Fruit fly (Drosophila melanogaster) whole organism, embryonic: ENCODE results near the gene enc.
A peak's percentile ranks its signal among the peaks of the same experiment; 100 is the strongest.

ENCODE experiments used
- Atf-2 ChIP-seq: fragments of 200-800 bp; sonication (Bioruptor generic); optimal IDR thresholded peaks from 2 replicates; lab custom pipeline; 2016; ENCODE audit warnings: missing biosample characterization, missing genetic modification characterization
- CG10321 ChIP-seq: fragments of 200-800 bp; sonication (Bioruptor generic); IDR thresholded peaks from 2 replicates; pipeline ENCODE4 v1.3.6; 2022; ENCODE audit warnings: missing biosample characterization, missing genetic modification characterization
- CG10431 ChIP-seq: fragments of 200-800 bp; sonication (Bioruptor generic); optimal IDR thresholded peaks from 3 replicates; lab custom pipeline; 2018; ENCODE audit warnings: missing biosample characterization, mild to moderate bottlenecking, missing genetic modification characterization
- CG11456 ChIP-seq: fragments of 200-800 bp; sonication (Bioruptor generic); IDR thresholded peaks from 3 replicates; pipeline ENCODE4 v1.3.6; 2022; ENCODE audit warnings: missing biosample characterization, missing genetic modification characterization
- CG12219 ChIP-seq: fragments of 200-800 bp; sonication (Bioruptor generic); optimal IDR thresholded peaks from 3 replicates; lab custom pipeline; 2018; ENCODE audit warnings: missing biosample characterization, mild to moderate bottlenecking, missing genetic modification characterization
- CG1233 ChIP-seq: fragments of 200-800 bp; sonication (Bioruptor generic); optimal IDR thresholded peaks from 4 replicates; lab custom pipeline; 2018; ENCODE audit warnings: missing biosample characterization, mild to moderate bottlenecking, missing genetic modification characterization
- CG1647 ChIP-seq: fragments of 200-800 bp; sonication (Bioruptor generic); optimal IDR thresholded peaks from 3 replicates; lab custom pipeline; 2016; ENCODE audit warnings: missing biosample characterization, missing genetic modification characterization
- CG16779 ChIP-seq: fragments of 200-800 bp; sonication (Bioruptor generic); IDR thresholded peaks from 2 replicates; pipeline ENCODE4 v1.3.6; 2022; ENCODE audit warnings: missing biosample characterization, missing genetic modification characterization
- CG17385 ChIP-seq: fragments of 200-800 bp; sonication (Bioruptor generic); optimal IDR thresholded peaks from 3 replicates; lab custom pipeline; 2018; ENCODE audit warnings: missing biosample characterization, mild to moderate bottlenecking, missing genetic modification characterization
- CG17568 ChIP-seq: fragments of 200-800 bp; sonication (Bioruptor generic); optimal IDR thresholded peaks from 2 replicates; lab custom pipeline; 2018; ENCODE audit warnings: missing biosample characterization, mild to moderate bottlenecking, missing genetic modification characterization, moderate library complexity
- CG18476 ChIP-seq: fragments of 200-800 bp; sonication (Bioruptor generic); optimal IDR thresholded peaks from 2 replicates; lab custom pipeline; 2016; ENCODE audit warnings: missing biosample characterization, mild to moderate bottlenecking, missing genetic modification characterization
- CG18764 ChIP-seq: fragments of 200-800 bp; sonication (Bioruptor generic); optimal IDR thresholded peaks from 3 replicates; lab custom pipeline; 2016; ENCODE audit warnings: missing biosample characterization, missing genetic modification characterization
- CG31224 ChIP-seq: fragments of 200-800 bp; sonication (Bioruptor generic); IDR thresholded peaks from 2 replicates; pipeline ENCODE4 v1.3.6; 2022; ENCODE audit warnings: missing biosample characterization, missing genetic modification characterization
- CG32767 ChIP-seq: fragments of 200-800 bp; sonication (Bioruptor generic); IDR thresholded peaks from 2 replicates; pipeline ENCODE4 v1.3.6; 2022; ENCODE audit warnings: missing biosample characterization, missing genetic modification characterization
- CG4360 ChIP-seq: fragments of 200-800 bp; sonication (Bioruptor generic); IDR thresholded peaks from 2 replicates; pipeline ENCODE4 v1.3.6; 2022; ENCODE audit warnings: missing biosample characterization, missing genetic modification characterization
- CG6791 ChIP-seq: fragments of 200-800 bp; sonication (Bioruptor generic); IDR thresholded peaks from 3 replicates; pipeline ENCODE4 v1.3.6; 2022; ENCODE audit warnings: missing biosample characterization, missing genetic modification characterization; ENCODE audit not compliant: partially characterized antibody
- CG8089 ChIP-seq: fragments of 200-800 bp; sonication (Bioruptor generic); optimal IDR thresholded peaks from 3 replicates; lab custom pipeline; 2016; ENCODE audit warnings: missing biosample characterization, missing genetic modification characterization
- CG9797 ChIP-seq: fragments of 200-800 bp; sonication (Bioruptor generic); optimal IDR thresholded peaks from 3 replicates; lab custom pipeline; 2018; ENCODE audit warnings: missing biosample characterization, mild to moderate bottlenecking, missing genetic modification characterization
- CG9932 ChIP-seq: fragments of 200-800 bp; sonication (Bioruptor generic); IDR thresholded peaks from 2 replicates; pipeline ENCODE4 v1.3.6; 2022; ENCODE audit warnings: missing biosample characterization, missing genetic modification characterization
- CkIIα-i1 ChIP-seq: fragments of 200-800 bp; sonication (Bioruptor generic); IDR thresholded peaks from 2 replicates; pipeline ENCODE4 v1.3.6; 2022; ENCODE audit warnings: missing biosample characterization, missing genetic modification characterization
- Dfd ChIP-seq, 2 experiments: fragments of >200 bp; optimal IDR thresholded peaks; 2 replicates each; lab custom pipeline; 2017; ENCODE audit warnings: missing biosample characterization in 2 of 2, missing genetic modification characterization in 2 of 2
- Fer3 ChIP-seq: fragments of 200-800 bp; sonication (Bioruptor generic); optimal IDR thresholded peaks from 2 replicates; lab custom pipeline; 2018; ENCODE audit warnings: missing biosample characterization, mild to moderate bottlenecking, missing genetic modification characterization, moderate library complexity
- HHEX ChIP-seq: fragments of 200-800 bp; sonication (Bioruptor generic); optimal IDR thresholded peaks from 3 replicates; lab custom pipeline; 2017; ENCODE audit warnings: missing biosample characterization, mild to moderate bottlenecking, missing genetic modification characterization, missing genetic modification reagents
- Kr ChIP-seq: fragments of 200-800 bp; sonication (Bioruptor generic); optimal IDR thresholded peaks from 2 replicates; lab custom pipeline; 2017; ENCODE audit warnings: missing biosample characterization, mild to moderate bottlenecking, missing genetic modification characterization
- Med ChIP-seq: fragments of 200-800 bp; sonication (Bioruptor generic); peaks from one replicate; lab custom pipeline; 2016; ENCODE audit warnings: missing biosample characterization, missing genetic modification characterization, mild to moderate bottlenecking, inconsistent platforms, moderate library complexity
- Mrtf ChIP-seq: fragments of 200-800 bp; sonication (Bioruptor generic); IDR thresholded peaks from 3 replicates; pipeline ENCODE4 v1.3.6; 2022; ENCODE audit warnings: missing biosample characterization, missing genetic modification characterization
- Neu2 ChIP-seq: fragments of 200-800 bp; sonication (Bioruptor generic); optimal IDR thresholded peaks from 3 replicates; lab custom pipeline; 2016; ENCODE audit warnings: missing biosample characterization, missing genetic modification characterization, borderline replicate concordance
- Nf-YC ChIP-seq: fragments of 200-800 bp; optimal IDR thresholded peaks from 3 replicates; lab custom pipeline; 2019; ENCODE audit warnings: missing biosample characterization, mild to moderate bottlenecking, missing genetic modification characterization, moderate library complexity
- NfI ChIP-seq: fragments of 200-800 bp; sonication (Bioruptor generic); optimal IDR thresholded peaks from 3 replicates; lab custom pipeline; 2018; ENCODE audit warnings: missing biosample characterization, mild to moderate bottlenecking, missing genetic modification characterization, moderate library complexity
- Rfx ChIP-seq: fragments of 200-800 bp; sonication (Bioruptor generic); IDR thresholded peaks from 2 replicates; pipeline ENCODE4 v1.3.6; 2022; ENCODE audit warnings: missing biosample characterization, missing genetic modification characterization
- Side ChIP-seq: fragments of 200-800 bp; sonication (Bioruptor generic); optimal IDR thresholded peaks from 2 replicates; lab custom pipeline; 2016; ENCODE audit warnings: missing biosample characterization, missing genetic modification characterization
- Six4 ChIP-seq: fragments of 200-800 bp; sonication (Bioruptor generic); optimal IDR thresholded peaks from 2 replicates; lab custom pipeline; 2016; ENCODE audit warnings: missing biosample characterization, missing genetic modification characterization
- TFAM ChIP-seq: fragments of 200-800 bp; sonication (Bioruptor generic); optimal IDR thresholded peaks from 2 replicates; lab custom pipeline; 2017; ENCODE audit warnings: missing biosample characterization, missing genetic modification characterization, inconsistent platforms
- ara ChIP-seq: fragments of 200-800 bp; sonication (Bioruptor generic); IDR thresholded peaks from 2 replicates; pipeline ENCODE4 v1.3.6; 2022; ENCODE audit warnings: missing biosample characterization, missing genetic modification characterization
- ash1 ChIP-seq: fragments of 200-800 bp; sonication (Bioruptor generic); optimal IDR thresholded peaks from 2 replicates; lab custom pipeline; 2018; ENCODE audit warnings: missing biosample characterization, mild to moderate bottlenecking, missing genetic modification characterization
- az2 ChIP-seq: fragments of 200-800 bp; sonication (Bioruptor generic); optimal IDR thresholded peaks from 3 replicates; lab custom pipeline; 2016; ENCODE audit warnings: missing biosample characterization, missing genetic modification characterization
- bowl ChIP-seq: fragments of 200-800 bp; sonication (Bioruptor generic); IDR thresholded peaks from 2 replicates; pipeline ENCODE4 v1.3.6; 2022; ENCODE audit warnings: missing biosample characterization, missing genetic modification characterization
- dysf ChIP-seq: fragments of 200-800 bp; sonication (Bioruptor generic); IDR thresholded peaks from 3 replicates; pipeline ENCODE4 v1.3.6; 2022; ENCODE audit warnings: missing biosample characterization, missing genetic modification characterization
- fd64A ChIP-seq: fragments of 200-800 bp; sonication (Bioruptor generic); optimal IDR thresholded peaks from 3 replicates; lab custom pipeline; 2018; ENCODE audit warnings: missing biosample characterization, mild to moderate bottlenecking, missing genetic modification characterization
- fu2 ChIP-seq: fragments of 200-800 bp; sonication (Bioruptor generic); optimal IDR thresholded peaks from 2 replicates; lab custom pipeline; 2016; ENCODE audit warnings: missing biosample characterization, missing genetic modification characterization
- gcm ChIP-seq: fragments of 200-800 bp; sonication (Bioruptor generic); optimal IDR thresholded peaks from 2 replicates; lab custom pipeline; 2019; ENCODE audit warnings: missing biosample characterization, mild to moderate bottlenecking, missing genetic modification characterization, moderate library complexity
- ind ChIP-seq: fragments of 200-800 bp; sonication (Bioruptor generic); optimal IDR thresholded peaks from 3 replicates; lab custom pipeline; 2016; ENCODE audit warnings: missing biosample characterization, missing genetic modification characterization
- jigr1 ChIP-seq: fragments of 200-800 bp; sonication (Bioruptor generic); IDR thresholded peaks from 3 replicates; pipeline ENCODE4 v1.3.6; 2022; ENCODE audit warnings: missing biosample characterization, missing genetic modification characterization
- p53 ChIP-seq: fragments of 200-800 bp; sonication (Bioruptor generic); optimal IDR thresholded peaks from 2 replicates; lab custom pipeline; 2016; ENCODE audit warnings: missing biosample characterization, missing genetic modification characterization
- pita ChIP-seq: fragments of 200-800 bp; sonication (Bioruptor generic); optimal IDR thresholded peaks from 2 replicates; lab custom pipeline; 2017; ENCODE audit warnings: missing biosample characterization, mild to moderate bottlenecking, missing genetic modification characterization
- pnt ChIP-seq: fragments of 200-800 bp; sonication (Bioruptor generic); optimal IDR thresholded peaks from 3 replicates; lab custom pipeline; 2016; ENCODE audit warnings: missing biosample characterization, missing genetic modification characterization
- pum ChIP-seq: fragments of 200-800 bp; sonication (Bioruptor generic); optimal IDR thresholded peaks from 2 replicates; lab custom pipeline; 2016; ENCODE audit warnings: missing biosample characterization, missing genetic modification characterization
- sd ChIP-seq: fragments of 200-800 bp; sonication (Bioruptor generic); optimal IDR thresholded peaks from 3 replicates; lab custom pipeline; 2018; ENCODE audit warnings: missing biosample characterization, mild to moderate bottlenecking, missing genetic modification characterization, moderate library complexity
- sens-2 ChIP-seq: fragments of 200-800 bp; sonication (Bioruptor generic); IDR thresholded peaks from 2 replicates; pipeline ENCODE4 v1.3.6; 2022; ENCODE audit warnings: missing biosample characterization, missing genetic modification characterization
- seq ChIP-seq: fragments of 200-800 bp; sonication (Bioruptor generic); IDR thresholded peaks from 2 replicates; pipeline ENCODE4 v1.3.6; 2022; ENCODE audit warnings: missing biosample characterization, missing genetic modification characterization
- ssp ChIP-seq: fragments of 200-800 bp; sonication (Bioruptor generic); IDR thresholded peaks from 2 replicates; pipeline ENCODE4 v1.3.6; 2022; ENCODE audit warnings: missing biosample characterization, missing genetic modification characterization
- ttk ChIP-seq: fragments of 200-800 bp; sonication (Bioruptor generic); IDR thresholded peaks from 2 replicates; pipeline ENCODE4 v2.1.2; 2022; ENCODE audit warnings: missing biosample characterization, missing genetic modification characterization

enc gene

DNA sequence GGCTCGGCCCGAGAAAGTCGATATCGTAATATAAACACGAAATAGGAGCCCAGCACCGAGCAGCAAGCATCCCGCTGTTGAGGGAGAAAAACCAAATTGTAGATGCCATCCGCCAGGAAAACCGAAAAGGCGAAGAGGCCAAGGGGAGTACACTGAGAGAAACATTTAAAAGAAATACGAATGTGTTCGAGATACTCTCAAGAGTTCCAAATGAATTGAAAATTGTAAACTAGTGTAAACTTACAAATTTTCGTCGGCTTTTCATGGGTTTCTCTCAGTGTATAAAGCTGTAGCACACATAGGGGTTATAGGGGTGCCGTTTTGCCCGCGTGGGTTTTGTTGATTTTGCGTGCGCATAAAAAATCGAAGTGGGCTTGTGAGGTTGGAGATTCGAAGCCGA is 15.8 kb upstream of the enc start (continued):
- TF ChIP-seq CG4360 (GFP tag; lab: Robert Waterston, UW) (0 out of 2 replicates have a peak, but pooled peaks have one; percentile 16), Neu2 (GFP tag; lab: Kevin White, UChicago) (peak; percentile 9), CG1647 (GFP tag; lab: Kevin White, UChicago) (peak; percentile 19), CG12219 (peak; percentile 78), CG9797 (no peak), Kr (GFP tag; lab: Kevin White, UChicago) (no peak), CG6791 (GFP tag; lab: Robert Waterston, UW) (no peak), ttk (GFP tag; lab: Robert Waterston, UW) (peak; percentile 57), Atf-2 (GFP tag; lab: Kevin White, UChicago) (peak; percentile 69), CG1233 (peak; percentile 67), ssp (GFP tag; lab: Robert Waterston, UW) (peak; percentile 33; the same call in 1 of the 2 replicates), az2 (GFP tag; lab: Kevin White, UChicago) (peak; percentile 71), CG18476 (GFP tag; lab: Kevin White, UChicago) (peak; percentile 23), TFAM (GFP tag; lab: Kevin White, UChicago) (no peak), ash1 (GFP tag; lab: Kevin White, UChicago) (no peak), sens-2 (GFP tag; lab: Robert Waterston, UW) (peak; percentile 58; the same call in 1 of the 2 replicates), ind (GFP tag; lab: Kevin White, UChicago) (peak; percentile 61), NfI (GFP tag; lab: Kevin White, UChicago) (peak; percentile 89), CG32767 (GFP tag; lab: Robert Waterston, UW) (peak; percentile 68; the same call in 1 of the 2 replicates), Fer3 (tag; lab: Kevin White, UChicago) (peak; percentile 71), CG11456 (GFP tag; lab: Robert Waterston, UW) (peak; percentile 89), CG10431 (GFP tag; lab: Kevin White, UChicago) (no peak), gcm (GFP tag; lab: Kevin White, UChicago) (peak; percentile 80), Nf-YC (peak; percentile 63), sd (tag; lab: Kevin White, UChicago) (peak; percentile 53), CG8089 (peak; percentile 13), CG10321 (GFP tag; lab: Robert Waterston, UW) (0 out of 2 replicates have a peak, but pooled peaks have one; percentile 25), Mrtf (peak; percentile 71), pum (GFP tag; lab: Kevin White, UChicago) (peak; percentile 50), fu2 (GFP tag; lab: Kevin White, UChicago) (peak; percentile 70), bowl (GFP tag; lab: Robert Waterston, UW) (0 out of 2 replicates have a peak, but pooled peaks have one; percentile 31), pita (GFP tag; lab: Kevin White, UChicago) (no peak), dysf (peak; percentile 88), CG9932 (GFP tag; lab: Robert Waterston, UW) (peak; percentile 84), Med (peak; percentile 98), Dfd (GFP tag; optimal IDR thresholded peaks at IDR 0.05; lab: Kevin White, UChicago) (no peak), jigr1 (GFP tag; lab: Robert Waterston, UW) (no peak), CkIIα-i1 (GFP tag; lab: Robert Waterston, UW) (no peak; the same call in 1 of the 2 replicates), pnt (peak; percentile 76), CG17385 (GFP tag; lab: Kevin White, UChicago) (peak; percentile 81), p53 (GFP tag; lab: Kevin White, UChicago) (no peak), CG16779 (GFP tag; lab: Robert Waterston, UW) (peak; percentile 75; the same call in 1 of the 2 replicates), ara (GFP tag; lab: Robert Waterston, UW) (peak; percentile 6; the same call in 1 of the 2 replicates), Side (GFP tag; lab: Kevin White, UChicago) (peak; percentile 71), Rfx (GFP tag; lab: Robert Waterston, UW) (peak; percentile 91), fd64A (GFP tag; lab: Kevin White, UChicago) (no peak), CG17568 (peak; percentile 68), seq (GFP tag; lab: Robert Waterston, UW) (peak; percentile 74), CG31224 (GFP tag; lab: Robert Waterston, UW) (peak; percentile 85), HHEX (GFP tag; lab: Kevin White, UChicago) (peak; percentile 65), CG18764 (GFP tag; lab: Kevin White, UChicago) (no peak), Six4 (GFP tag; lab: Kevin White, UChicago) (peak; percentile 34)
